Fruit fly (Drosophila melanogaster): Measurements from ENCODE around the gene CG32523.

Gene CG32523

dm6 chrX:21241796-21242208, 24.1 kb downstream of the CG32523 start (continued):
- TF ChIP-seq phol (tag; optimal IDR thresholded peaks at IDR 0.05) (peak; percentile 24), CG8281 (tag; optimal IDR thresholded peaks at IDR 0.05) (no peak), emc (GFP tag; optimal IDR thresholded peaks at IDR 0.05) (no peak), twi (tag; optimal IDR thresholded peaks at IDR 0.05) (peak; percentile 24), CG42726 (GFP tag; IDR thresholded peaks at IDR 0.05; ENCODE audit: partially characterized antibody) (no peak), Dip2 (GFP tag; IDR thresholded peaks at IDR 0.05) (no peak), yki (optimal IDR thresholded peaks at IDR 0.05) (no peak), TFAM (GFP tag; optimal IDR thresholded peaks at IDR 0.05) (no peak), danr (GFP tag; IDR thresholded peaks at IDR 0.05) (no peak), CG7786 (GFP tag; optimal IDR thresholded peaks at IDR 0.05) (peak; percentile 11), B-H1 (GFP tag; IDR thresholded peaks at IDR 0.05) (no peak; the same call in 2 of the 3 replicates), oc (tag; optimal IDR thresholded peaks at IDR 0.05) (no peak), zfh1 (GFP tag; IDR thresholded peaks at IDR 0.05) (peak; percentile 59; the same call in 1 of the 3 replicates), CG17361 (GFP tag; IDR thresholded peaks at IDR 0.05) (peak; percentile 64; the same call in 2 of the 3 replicates), CG17359 (tag; optimal IDR thresholded peaks at IDR 0.05) (peak; percentile 45), HLHmδ (GFP tag; optimal IDR thresholded peaks at IDR 0.05) (peak; percentile 12), CG17829 (tag; optimal IDR thresholded peaks at IDR 0.05) (no peak), BEAF-32 (GFP tag; optimal IDR thresholded peaks at IDR 0.05) (no peak), CG6791 (GFP tag; IDR thresholded peaks at IDR 0.05; ENCODE audit: partially characterized antibody) (no peak), NFAT (GFP tag; IDR thresholded peaks at IDR 0.05) (0 out of 2 replicates have a peak, but pooled peaks have one; percentile 21), CG7987 (GFP tag; optimal IDR thresholded peaks at IDR 0.05) (peak; percentile 43), pan (optimal IDR thresholded peaks at IDR 0.05) (no peak), pan (GFP tag; optimal IDR thresholded peaks at IDR 0.05 in 1 of 2, IDR thresholded peaks at IDR 0.05 in 1 of 2) (no peak), Meics (GFP tag; optimal IDR thresholded peaks at IDR 0.05) (peak; percentile 43), Poxn (GFP tag; IDR thresholded peaks at IDR 0.05) (no peak), Antp (GFP tag; optimal IDR thresholded peaks at IDR 0.05) (no peak), ATbp (GFP tag; optimal IDR thresholded peaks at IDR 0.05) (peak; percentile 85), CG10431 (GFP tag; optimal IDR thresholded peaks at IDR 0.05) (peak; percentile 41), vfl (GFP tag; optimal IDR thresholded peaks at IDR 0.05) (no peak), HmgZ (tag; optimal IDR thresholded peaks at IDR 0.05) (peak; percentile 15), gcm2 (GFP tag; optimal IDR thresholded peaks at IDR 0.05) (peak; percentile 2), CG10147 (GFP tag; optimal IDR thresholded peaks at IDR 0.05) (no peak), bab2 (GFP tag; optimal IDR thresholded peaks at IDR 0.05) (peak; percentile 75), CG10543 (GFP tag; optimal IDR thresholded peaks at IDR 0.05) (peak; percentile 68), CG17802 (tag; optimal IDR thresholded peaks at IDR 0.05) (peak; percentile 1), Sox102F (GFP tag; optimal IDR thresholded peaks at IDR 0.05) (peak; percentile 40), kni (GFP tag; optimal IDR thresholded peaks at IDR 0.05) (peak; percentile 27), Xbp1 (GFP tag; optimal IDR thresholded peaks at IDR 0.05) (peak; percentile 26), C15 (GFP tag; IDR thresholded peaks at IDR 0.05) (no peak), Oli (tag; optimal IDR thresholded peaks at IDR 0.05) (peak; percentile 43), sd (tag; optimal IDR thresholded peaks at IDR 0.05) (no peak), btn (GFP tag; optimal IDR thresholded peaks at IDR 0.05) (no peak), Six4 (GFP tag; optimal IDR thresholded peaks at IDR 0.05) (no peak), dpn (GFP tag; optimal IDR thresholded peaks at IDR 0.05) (peak in 1 of 2 experiments; percentile 38), inv (GFP tag; IDR thresholded peaks at IDR 0.05; ENCODE audit: partially characterized antibody) (no peak), tio (GFP tag; optimal IDR thresholded peaks at IDR 0.05) (peak; percentile 61), nerfin-2 (GFP tag; IDR thresholded peaks at IDR 0.05; ENCODE audit: partially characterized antibody) (no peak), mirr (GFP tag; optimal IDR thresholded peaks at IDR 0.05) (peak; percentile 65), nmo (GFP tag; optimal IDR thresholded peaks at IDR 0.05) (peak; percentile 50), ab (GFP tag; optimal IDR thresholded peaks at IDR 0.05) (no peak), CG4854 (GFP tag; optimal IDR thresholded peaks at IDR 0.05) (no peak)

Data from whole organism, embryonic.